Fruit fly (Drosophila melanogaster) whole organism, embryonic: ENCODE results near the gene CG12116.

Source experiments
- CG12236 ChIP-seq: fragments of 200-800 bp; sonication (Bioruptor generic); optimal IDR thresholded peaks from 2 replicates; lab custom pipeline; 2016; ENCODE audit warnings: missing biosample characterization, missing genetic modification characterization
- CG12769 ChIP-seq: fragments of 200-800 bp; sonication (Bioruptor generic); optimal IDR thresholded peaks from 2 replicates; lab custom pipeline; 2019; ENCODE audit warnings: missing biosample characterization, mild to moderate bottlenecking, missing genetic modification characterization, moderate library complexity
- CG14014 ChIP-seq: fragments of 200-800 bp; sonication (Bioruptor generic); IDR thresholded peaks from 2 replicates; pipeline ENCODE4 v1.3.6; 2022; ENCODE audit warnings: missing biosample characterization, missing genetic modification characterization
- CG3065 ChIP-seq: fragments of 200-800 bp; sonication (Bioruptor generic); optimal IDR thresholded peaks from 2 replicates; lab custom pipeline; 2016; ENCODE audit warnings: missing biosample characterization, missing genetic modification characterization
- CG6175 ChIP-seq: fragments of 200-800 bp; sonication (Bioruptor generic); IDR thresholded peaks from 3 replicates; pipeline ENCODE4 v1.3.6; 2022; ENCODE audit warnings: missing biosample characterization, missing genetic modification characterization
- CoRest ChIP-seq: fragments of 200-800 bp; sonication (Bioruptor generic); optimal IDR thresholded peaks from 3 replicates; lab custom pipeline; 2018; ENCODE audit warnings: missing biosample characterization, mild to moderate bottlenecking, missing genetic modification characterization, moderate library complexity
- YL-1 ChIP-seq: fragments of 200-800 bp; sonication (Bioruptor generic); optimal IDR thresholded peaks from 3 replicates; lab custom pipeline; 2017; ENCODE audit warnings: missing biosample characterization, mild to moderate bottlenecking, missing genetic modification characterization

dm6 chrX:8469606-8470005 is 794 bp upstream of the CG12116 start:
- TF ChIP-seq CG14014 (GFP tag; lab: Robert Waterston, UW) (no peak), CG6175 (GFP tag; lab: Robert Waterston, UW) (no peak), YL-1 (no peak), CoRest (no peak), CG3065 (GFP tag; lab: Kevin White, UChicago) (no peak), CG12769 (tag; lab: Kevin White, UChicago) (no peak), CG12236 (GFP tag; lab: Kevin White, UChicago) (no peak)
